Worm (Caenorhabditis elegans) whole organism, L2 larva: Measurements from ENCODE around the gene C11E4.6.

Experiments used
- dmd-4 ChIP-seq: sonication (generic microtip); optimal IDR thresholded peaks from 2 replicates; lab custom pipeline; 2017; ENCODE audit warnings: missing biosample characterization, missing genetic modification characterization
- lin-39 ChIP-seq: fragments of 150-350 bp; optimal IDR thresholded peaks from 2 replicates; lab custom pipeline; 2014; ENCODE audit warnings: missing biosample characterization, missing genetic modification reagents, missing genetic modification characterization
- skn-1 ChIP-seq: sonication (generic microtip); optimal IDR thresholded peaks from 2 replicates; lab custom pipeline; 2017; ENCODE audit warnings: missing biosample characterization, missing genetic modification characterization
- sma-3 ChIP-seq: sonication (generic microtip); optimal IDR thresholded peaks from 2 replicates; lab custom pipeline; 2016; ENCODE audit warnings: missing genetic modification reagents, missing genetic modification characterization, missing compliant biosample characterization
- unc-62 ChIP-seq: fragments of 150-350 bp; optimal IDR thresholded peaks from 2 replicates; lab custom pipeline; 2014; ENCODE audit warnings: missing biosample characterization, missing genetic modification reagents, missing genetic modification characterization
- zag-1 ChIP-seq: fragments of 150-350 bp; optimal IDR thresholded peaks from 2 replicates; lab custom pipeline; 2014; ENCODE audit warnings: missing biosample characterization, missing genetic modification characterization

DNA sequence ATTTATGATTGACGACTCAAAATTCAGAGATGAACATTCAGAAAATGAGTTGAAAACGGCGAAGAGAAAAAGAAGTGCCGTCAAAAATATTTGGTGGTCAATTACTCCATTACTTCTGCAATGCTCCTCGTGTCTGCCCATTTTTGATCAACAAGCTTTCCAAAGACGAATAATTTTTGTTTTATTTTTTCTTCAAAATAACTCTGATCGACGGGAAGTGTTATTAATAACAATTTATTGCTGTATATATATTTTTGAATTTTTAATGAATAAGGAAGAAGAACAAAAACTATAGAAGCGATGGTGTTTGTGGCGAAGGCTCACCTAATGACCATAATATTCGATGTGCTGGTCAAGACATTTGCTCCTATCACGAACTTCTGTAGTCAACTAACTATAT is 9.8 kb downstream of the C11E4.6 start, which contains the start of gene C11E4.8:
- TF ChIP-seq unc-62 (GFP tag; lab: Kevin White, UChicago) (no peak), lin-39 (tag; lab: Kevin White, UChicago) (no peak), dmd-4 (tag; lab: Kevin White, UChicago) (no peak), skn-1 (no peak), zag-1 (tag; lab: Kevin White, UChicago) (no peak), sma-3 (GFP tag; lab: Kevin White, UChicago) (no peak)
